Fruit fly (Drosophila melanogaster) Kc167 (cell line): Measurements from ENCODE around the gene CG11902.

ENCODE experiments used
- Myc ChIP-seq: fragments of >200 bp; optimal IDR thresholded peaks from 2 replicates; lab custom pipeline; 2017; ENCODE audit warnings: missing external identifiers
- Sin3A ChIP-seq: fragments of >200 bp; optimal IDR thresholded peaks from 2 replicates; lab custom pipeline; 2018; ENCODE audit warnings: missing external identifiers
- h ChIP-seq: fragments of >200 bp; optimal IDR thresholded peaks from 3 replicates; lab custom pipeline; 2018; ENCODE audit warnings: missing external identifiers
- insv ChIP-seq: fragments of >200 bp; optimal IDR thresholded peaks from 3 replicates; lab custom pipeline; 2018; ENCODE audit warnings: missing external identifiers
- psq ChIP-seq: fragments of >200 bp; optimal IDR thresholded peaks from 2 replicates; lab custom pipeline; 2017; ENCODE audit warnings: missing external identifiers
- ttk ChIP-seq: sonication (Bioruptor generic); optimal IDR thresholded peaks from 2 replicates; lab custom pipeline; 2017; ENCODE audit warnings: missing external identifiers

dm6 chr3R:25346899-25347298, 11.8 kb downstream of the CG11902 start, which contains the start of gene tobi:
- TF ChIP-seq h (lab: Kevin White, UChicago) (no peak), insv (lab: Kevin White, UChicago) (no peak), psq (lab: Kevin White, UChicago) (no peak), Sin3A (lab: Kevin White, UChicago) (no peak), Myc (lab: Kevin White, UChicago) (no peak), ttk (lab: Kevin White, UChicago) (no peak)
